Fruit fly (Drosophila melanogaster) whole organism: Measurements from ENCODE around the gene swa.
"Not testable (repeated sequence)": the region's sequence is repeated elsewhere in the genome, so short reads cannot be mapped to it uniquely, and the experiment has no call there.

Source experiments
- CG8478 ChIP-seq: fragments of >200 bp; optimal IDR thresholded peaks from 2 replicates; lab custom pipeline; 2018; ENCODE audit warnings: inconsistent platforms
- Dll ChIP-seq: fragments of >200 bp; optimal IDR thresholded peaks from 2 replicates; lab custom pipeline; 2017
- EcR ChIP-seq, 2 experiments: fragments of >200 bp; optimal IDR thresholded peaks; 2 replicates each; lab custom pipeline; 2017; ENCODE audit warnings: missing biosample characterization in 2 of 2, missing genetic modification characterization in 2 of 2, missing genetic modification reagents in 2 of 2
- pan ChIP-seq: fragments of >200 bp; optimal IDR thresholded peaks from 2 replicates; lab custom pipeline; 2017
- psq ChIP-seq: fragments of >200 bp; optimal IDR thresholded peaks from 2 replicates; lab custom pipeline; 2017
- usp ChIP-seq: fragments of >200 bp; optimal IDR thresholded peaks from 2 replicates; lab custom pipeline; 2017; ENCODE audit warnings: missing biosample characterization, missing genetic modification characterization, mixed read lengths

Gene swa

DNA sequence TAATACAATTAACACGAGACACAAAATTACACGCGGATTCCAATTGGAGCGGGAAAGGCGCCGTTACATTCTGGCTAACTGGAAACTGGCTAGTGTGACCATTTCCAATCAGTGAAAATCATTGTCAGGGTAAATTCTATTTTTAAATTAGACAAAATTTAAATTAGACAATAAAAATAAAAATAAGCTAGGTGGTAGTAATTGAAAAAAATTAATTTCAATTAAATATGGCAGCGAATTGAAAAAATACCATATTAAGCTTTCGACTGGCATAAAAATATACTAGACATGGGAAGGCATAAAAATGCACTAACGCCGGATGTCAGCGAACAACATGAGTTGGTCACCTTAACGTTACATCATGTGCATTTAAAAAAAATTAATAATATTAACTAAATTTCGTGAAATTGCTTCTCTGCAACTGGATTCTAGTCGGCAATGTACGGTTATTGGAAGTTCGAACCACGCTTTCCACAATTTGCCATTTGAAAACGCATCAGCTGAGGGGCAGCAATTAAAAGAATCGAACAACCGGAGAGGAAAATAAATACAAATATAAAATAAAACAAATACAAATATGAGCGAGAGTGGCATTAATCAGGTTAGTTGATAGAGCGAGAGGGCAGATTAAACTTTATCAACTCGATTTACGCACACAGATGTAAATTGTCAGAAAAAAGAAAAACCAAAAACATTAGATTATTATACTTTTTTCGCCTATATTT is at the start of gene swa, which contains the start of gene Marf:
swa (minus strand) TSS at position 77 of the 725 bp plus-strand sequence.
Marf (plus strand) TSS at position 318 of the 725 bp plus-strand sequence.
- TF ChIP-seq EcR (GFP tag; optimal IDR thresholded peaks at IDR 0.05; lab: Kevin White, UChicago) (no peak), psq (lab: Kevin White, UChicago) (no peak), CG8478 (no peak), Dll (lab: Kevin White, UChicago) (no peak), usp (GFP tag; lab: Kevin White, UChicago) (no peak), pan (lab: Kevin White, UChicago) (no peak)

DNA sequence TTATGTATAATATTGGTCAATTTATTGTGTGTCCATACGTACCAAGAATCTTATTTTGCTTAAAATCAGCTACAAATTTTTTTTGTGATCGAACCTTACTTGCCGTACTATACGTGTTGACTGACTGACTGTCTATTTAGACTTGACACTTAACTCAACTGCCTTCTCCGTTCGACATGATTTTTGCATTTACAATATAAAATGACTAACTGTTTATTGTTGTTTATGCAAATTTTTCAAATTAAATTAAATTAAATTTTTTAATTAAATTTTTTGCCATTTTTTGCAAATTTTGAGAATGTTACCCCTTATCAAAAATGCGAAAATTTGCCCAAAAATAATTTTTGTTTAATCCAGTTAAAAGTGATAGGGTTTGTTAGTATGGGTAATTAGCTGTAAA is 34.5 kb upstream of the swa start, which contains the start of gene CG33669:
CG33669 (minus strand) TSS at position 101 of the 400 bp plus-strand sequence.
- TF ChIP-seq EcR (GFP tag; optimal IDR thresholded peaks at IDR 0.05; lab: Kevin White, UChicago); usp (GFP tag; lab: Kevin White, UChicago); CG8478: not testable (repeated sequence)

DNA sequence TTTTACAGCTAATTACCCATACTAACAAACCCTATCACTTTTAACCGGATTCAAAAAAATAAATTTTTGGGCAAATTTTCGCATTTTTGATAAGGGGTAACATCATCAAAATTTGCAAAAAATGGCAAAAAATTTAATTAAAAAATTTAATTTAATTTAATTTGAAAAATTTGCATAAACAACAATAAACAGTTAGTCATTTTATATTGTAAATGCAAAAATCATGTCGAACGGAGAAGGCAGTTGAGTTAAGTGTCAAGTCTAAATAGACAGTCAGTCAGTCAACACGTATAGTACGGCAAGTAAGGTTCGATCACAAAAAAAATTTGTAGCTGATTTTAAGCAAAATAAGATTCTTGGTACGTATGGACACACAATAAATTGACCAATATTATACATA is 18.4 kb upstream of the swa start, which contains the start of gene CG33664:
CG33664 (plus strand) TSS at position 301 of the 400 bp plus-strand sequence.
- not testable (repeated sequence) for TF ChIP-seq Dll (lab: Kevin White, UChicago); usp (GFP tag; lab: Kevin White, UChicago); EcR (GFP tag; optimal IDR thresholded peaks at IDR 0.05; lab: Kevin White, UChicago)

DNA sequence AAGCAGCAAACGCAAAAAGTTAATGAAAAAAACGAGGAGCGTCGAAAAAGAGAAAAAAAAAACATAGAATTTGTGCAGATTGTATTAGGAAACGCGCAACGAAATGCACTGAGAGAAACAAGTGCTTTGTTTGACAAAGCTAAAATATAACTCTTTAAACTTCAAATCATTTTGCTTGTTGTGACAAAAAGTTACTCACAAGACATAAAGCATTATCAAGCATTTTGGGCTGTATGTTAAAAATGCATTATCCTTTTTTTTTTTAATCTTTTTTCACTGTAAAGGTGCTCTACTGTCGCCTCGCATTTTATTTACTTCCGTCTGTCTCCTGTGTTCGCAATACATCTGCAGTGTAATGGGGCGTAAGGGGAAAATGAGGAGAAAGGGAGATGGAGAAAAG is 11.2 kb upstream of the swa start:
- TF ChIP-seq psq (lab: Kevin White, UChicago), result no peak

DNA sequence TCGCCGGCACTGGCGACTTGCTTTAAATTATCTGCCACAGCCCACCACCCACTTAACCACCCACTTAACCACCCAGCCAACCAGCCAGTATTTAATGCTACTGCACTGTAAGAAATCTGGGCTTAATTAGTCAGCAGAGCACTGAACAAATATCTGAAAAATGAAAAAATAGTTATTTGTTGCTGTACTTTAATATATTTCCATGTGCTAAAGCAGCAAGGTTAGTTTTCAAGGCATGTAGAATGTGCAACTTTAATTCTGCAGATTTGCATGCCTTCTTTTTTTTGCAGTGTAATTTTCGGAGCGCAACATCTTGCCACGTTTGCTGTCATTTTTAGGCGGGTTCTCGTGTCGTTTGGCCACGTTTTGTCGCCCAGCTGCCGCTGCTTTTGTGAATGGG is 10.1 kb upstream of the swa start:
- no peak for TF ChIP-seq EcR (GFP tag; optimal IDR thresholded peaks at IDR 0.05; lab: Kevin White, UChicago)
- no peak for TF ChIP-seq psq (lab: Kevin White, UChicago)
- TF ChIP-seq CG8478, result no peak
- TF ChIP-seq usp (GFP tag; lab: Kevin White, UChicago), result no peak
- TF ChIP-seq Dll (lab: Kevin White, UChicago), result no peak
- no peak for TF ChIP-seq pan (lab: Kevin White, UChicago)

DNA sequence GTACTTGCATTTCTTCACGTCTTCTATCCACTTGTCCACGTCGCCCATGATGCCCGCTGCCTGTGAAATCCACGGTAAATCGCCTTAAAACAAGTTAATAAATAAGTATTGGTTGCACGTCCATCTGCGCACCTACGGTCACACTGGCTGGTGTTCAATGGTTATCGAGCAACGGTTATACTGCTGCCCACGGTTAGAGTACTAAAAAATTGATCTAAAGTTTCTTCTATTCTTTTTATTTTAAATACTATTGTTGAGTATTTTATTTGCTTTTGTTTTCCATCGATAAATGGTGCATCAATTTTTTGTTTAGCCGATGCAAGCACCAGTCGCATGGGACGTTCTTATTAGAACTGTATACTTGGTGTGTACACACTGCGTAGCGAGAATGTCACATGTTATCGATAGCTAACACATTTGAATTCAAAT is 7.3 kb upstream of the swa start, which contains the start of gene PpV:
PpV (minus strand) TSS at position 147 of the 429 bp plus-strand sequence.
- TF ChIP-seq Dll (lab: Kevin White, UChicago) (no peak), usp (GFP tag; lab: Kevin White, UChicago) (no peak), pan (lab: Kevin White, UChicago) (no peak), EcR (GFP tag; optimal IDR thresholded peaks at IDR 0.05; lab: Kevin White, UChicago) (no peak), psq (lab: Kevin White, UChicago) (no peak), CG8478 (no peak)

DNA sequence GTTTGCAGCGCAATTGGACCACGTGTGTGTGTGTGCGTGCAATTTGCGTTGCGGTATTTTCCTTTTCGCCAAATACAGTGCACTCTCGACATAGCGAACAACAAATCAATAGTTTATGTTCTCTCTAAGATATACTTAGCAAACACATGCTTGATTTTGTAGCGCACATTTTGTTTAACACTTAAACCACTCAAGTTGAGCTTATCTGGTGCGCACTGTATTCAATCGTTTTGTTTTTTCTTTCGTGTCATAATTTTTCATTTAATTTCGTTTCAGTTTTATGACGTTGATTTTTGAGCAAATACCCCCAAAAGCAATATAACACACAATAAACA is 816 bp upstream of the swa start:
- no peak for TF ChIP-seq EcR (GFP tag; optimal IDR thresholded peaks at IDR 0.05; lab: Kevin White, UChicago)
- TF ChIP-seq Dll (lab: Kevin White, UChicago), result no peak
- no peak for TF ChIP-seq CG8478
- TF ChIP-seq psq (lab: Kevin White, UChicago), result no peak
- no peak for TF ChIP-seq usp (GFP tag; lab: Kevin White, UChicago)
- TF ChIP-seq pan (lab: Kevin White, UChicago), result no peak

DNA sequence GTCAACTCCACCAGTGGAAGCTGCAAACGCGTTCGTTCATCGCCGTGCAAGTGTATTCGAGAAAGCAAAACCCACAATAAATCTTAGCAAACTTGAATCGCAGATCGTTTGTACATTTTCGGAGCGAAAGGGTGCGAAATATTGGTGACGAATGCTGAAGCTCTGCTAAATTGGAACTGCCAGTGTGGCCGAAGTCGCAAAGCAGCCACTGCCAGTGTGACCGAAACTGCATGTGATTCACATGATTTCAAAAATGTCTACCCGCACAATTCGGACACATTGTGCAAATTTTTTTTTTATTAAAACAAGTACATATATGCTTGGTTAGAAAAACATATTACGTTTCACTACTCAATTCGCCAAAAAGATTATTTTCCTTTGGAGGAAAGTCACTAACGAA is 4.3 kb downstream of the swa start:
- TF ChIP-seq EcR (GFP tag; optimal IDR thresholded peaks at IDR 0.05; lab: Kevin White, UChicago) (no peak), CG8478 (no peak), pan (lab: Kevin White, UChicago) (no peak), usp (GFP tag; lab: Kevin White, UChicago) (no peak), Dll (lab: Kevin White, UChicago) (no peak), psq (lab: Kevin White, UChicago) (no peak)

DNA sequence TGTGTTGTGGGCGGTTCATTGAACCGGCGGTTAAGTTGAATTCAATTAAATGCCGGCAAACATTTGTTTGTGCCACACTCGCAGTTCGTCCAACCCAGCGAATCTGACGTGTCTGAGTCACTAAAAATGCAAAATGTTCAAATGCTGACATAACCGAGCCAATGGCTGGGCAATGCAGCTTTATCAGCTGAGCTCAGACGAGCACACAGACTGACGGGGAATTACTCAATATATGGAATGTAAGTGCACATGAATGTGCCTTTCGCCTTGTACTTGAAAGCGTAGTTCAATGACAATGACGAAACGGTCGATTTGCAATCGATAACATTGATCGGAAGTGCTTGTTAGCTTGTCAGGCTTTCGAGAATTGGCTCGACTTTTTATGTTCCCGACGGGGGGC is 7.3 kb downstream of the swa start:
- TF ChIP-seq psq (lab: Kevin White, UChicago) (no peak), Dll (lab: Kevin White, UChicago) (no peak), CG8478 (no peak), usp (GFP tag; lab: Kevin White, UChicago) (no peak), pan (lab: Kevin White, UChicago) (no peak), EcR (GFP tag; optimal IDR thresholded peaks at IDR 0.05; lab: Kevin White, UChicago) (no peak)

DNA sequence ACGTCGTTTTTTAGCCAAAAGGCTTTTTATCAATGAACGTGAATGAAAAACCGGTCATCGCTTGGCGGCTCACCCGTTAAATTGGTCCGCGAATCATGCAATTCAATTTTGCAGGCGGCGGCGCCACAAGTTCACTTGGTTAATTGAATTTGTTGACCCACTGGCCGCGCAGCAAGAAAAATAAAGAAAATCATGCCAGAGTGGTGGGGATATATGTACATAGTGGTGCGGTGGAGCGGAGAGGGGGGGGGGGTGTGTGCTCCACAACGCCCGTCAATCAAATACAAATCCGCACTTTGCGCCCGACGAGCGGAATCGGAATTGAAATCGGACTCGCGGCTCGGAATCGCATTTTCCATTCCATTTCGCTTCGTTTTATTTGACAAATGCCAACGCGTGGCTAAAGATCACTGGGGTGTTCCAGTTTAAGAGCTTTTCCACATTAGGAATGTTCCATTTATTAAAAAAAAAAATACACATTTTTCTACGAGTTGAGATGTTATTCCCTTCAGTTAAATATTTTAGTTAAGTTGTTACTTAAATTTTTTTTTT is 8.0 kb downstream of the swa start:
- TF ChIP-seq psq (lab: Kevin White, UChicago) (no peak), CG8478 (no peak), Dll (lab: Kevin White, UChicago) (no peak), pan (lab: Kevin White, UChicago) (no peak), usp (GFP tag; lab: Kevin White, UChicago) (no peak), EcR (GFP tag; optimal IDR thresholded peaks at IDR 0.05; lab: Kevin White, UChicago) (no peak)

DNA sequence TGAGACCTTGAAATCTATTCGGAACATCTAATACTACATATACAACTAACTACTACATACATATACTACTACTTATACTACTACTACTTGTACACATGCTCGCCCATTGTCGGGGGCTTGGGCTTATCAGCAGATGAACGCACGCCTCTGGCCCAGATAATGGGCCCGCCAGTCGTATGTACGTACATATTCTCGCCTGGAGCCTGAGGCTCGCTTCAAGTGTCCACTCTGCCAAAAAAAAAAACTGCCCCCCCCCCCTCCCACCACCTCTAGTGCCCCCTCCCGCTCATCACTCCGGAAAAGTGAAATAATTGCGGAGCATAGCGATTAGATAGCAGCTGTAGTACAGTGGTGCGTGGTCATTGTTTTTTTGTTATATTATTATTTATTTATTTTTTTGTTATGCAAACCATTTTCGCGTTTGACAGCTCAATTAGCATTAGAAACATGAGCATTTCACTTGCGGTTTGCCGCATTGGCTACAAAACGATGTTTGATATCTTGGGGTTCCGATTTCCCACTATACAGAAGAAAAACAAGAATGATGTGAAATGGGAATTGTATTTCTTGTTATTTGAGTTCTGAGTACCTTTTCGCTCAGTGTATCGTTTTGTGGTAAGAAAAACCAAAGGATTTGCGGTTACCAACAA is 8.6 kb downstream of the swa start:
- TF ChIP-seq EcR (GFP tag; optimal IDR thresholded peaks at IDR 0.05; lab: Kevin White, UChicago) (no peak), Dll (lab: Kevin White, UChicago) (no peak), pan (lab: Kevin White, UChicago) (no peak), psq (lab: Kevin White, UChicago) (no peak)
